Worm (Caenorhabditis elegans): ENCODE data around the gene rml-1.

rml-1 gene

DNA sequence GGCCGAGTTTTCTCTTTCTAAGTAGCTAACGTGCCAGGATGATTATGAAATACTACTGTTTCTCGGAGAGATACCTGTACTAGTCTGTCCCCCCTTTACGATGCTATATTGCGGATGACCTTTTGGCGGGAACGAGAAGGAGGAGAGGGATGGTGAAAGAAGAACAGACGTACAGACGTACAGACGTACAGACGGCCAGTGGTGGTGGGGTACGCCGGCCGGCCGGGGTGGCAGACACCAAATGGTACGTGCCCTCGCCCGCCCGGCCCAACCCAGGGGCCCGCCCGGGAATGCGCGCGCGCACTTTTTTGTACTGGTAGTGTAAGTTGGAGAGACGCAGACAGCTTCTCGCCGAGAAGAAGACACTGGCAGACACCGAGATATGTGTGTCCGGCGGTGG is 46.8 kb downstream of the rml-1 start:
- TF ChIP-seq dao-5 (tag; optimal IDR thresholded peaks at IDR 0.05): no peak
- no peak for TF ChIP-seq W03F9.2 (tag; optimal IDR thresholded peaks at IDR 0.05)
- no peak for TF ChIP-seq him-1 (tag; optimal IDR thresholded peaks at IDR 0.05)

DNA sequence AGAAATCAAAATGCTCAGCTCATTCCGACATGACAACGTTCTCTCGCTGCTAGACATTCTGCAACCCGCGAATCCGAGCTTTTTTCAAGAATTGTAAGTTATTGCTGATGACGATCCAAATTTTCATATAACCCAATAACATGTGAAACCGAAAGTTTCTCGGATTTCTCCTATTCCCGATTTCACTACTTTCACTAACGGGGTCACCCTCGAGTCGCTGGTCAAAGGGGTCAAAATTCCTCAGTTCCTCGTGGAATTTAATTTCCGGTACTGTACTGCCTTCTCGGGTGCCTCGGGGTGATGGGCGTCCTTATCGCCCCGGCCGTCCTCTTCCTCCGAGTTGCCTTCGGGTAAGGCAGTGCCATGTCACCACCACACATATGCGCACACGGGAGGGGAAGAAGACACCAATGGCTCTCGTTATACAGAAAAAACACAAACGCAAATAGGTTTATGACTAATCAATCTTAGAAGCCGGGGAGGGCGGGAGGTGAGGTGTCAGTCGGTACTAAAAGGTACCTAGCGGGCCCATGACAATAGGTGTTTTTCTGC is 47.6 kb downstream of the rml-1 start:
- TF ChIP-seq dao-5 (tag; optimal IDR thresholded peaks at IDR 0.05): no peak

DNA sequence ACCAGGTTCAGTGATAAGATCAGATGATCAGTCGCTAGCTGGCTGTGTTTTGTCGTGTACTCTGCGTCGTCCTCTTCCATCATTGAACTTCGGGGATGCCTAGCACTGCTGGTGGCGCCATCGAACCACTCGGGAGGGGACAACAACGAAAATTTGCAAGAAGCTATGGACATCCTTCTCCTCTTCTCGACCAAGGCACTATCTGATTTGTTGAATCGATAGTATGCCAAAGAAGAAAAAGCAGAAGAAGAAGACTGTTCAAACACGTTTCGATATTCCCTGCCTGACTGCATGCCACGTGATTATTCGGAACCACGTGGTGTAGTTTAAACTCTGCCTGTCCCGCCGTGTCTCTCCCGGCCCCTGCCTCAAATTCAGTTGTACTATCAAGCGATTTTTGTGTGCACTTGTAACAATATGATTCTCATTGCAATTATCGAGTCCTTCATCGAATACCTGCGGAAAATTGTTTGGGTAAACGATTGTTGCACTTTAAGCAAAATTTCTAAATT is 48.6 kb downstream of the rml-1 start:
- TF ChIP-seq dao-5 (tag; optimal IDR thresholded peaks at IDR 0.05): no peak
- TF ChIP-seq him-1 (tag; optimal IDR thresholded peaks at IDR 0.05): no peak
- TF ChIP-seq W03F9.2 (tag; optimal IDR thresholded peaks at IDR 0.05): no peak

DNA sequence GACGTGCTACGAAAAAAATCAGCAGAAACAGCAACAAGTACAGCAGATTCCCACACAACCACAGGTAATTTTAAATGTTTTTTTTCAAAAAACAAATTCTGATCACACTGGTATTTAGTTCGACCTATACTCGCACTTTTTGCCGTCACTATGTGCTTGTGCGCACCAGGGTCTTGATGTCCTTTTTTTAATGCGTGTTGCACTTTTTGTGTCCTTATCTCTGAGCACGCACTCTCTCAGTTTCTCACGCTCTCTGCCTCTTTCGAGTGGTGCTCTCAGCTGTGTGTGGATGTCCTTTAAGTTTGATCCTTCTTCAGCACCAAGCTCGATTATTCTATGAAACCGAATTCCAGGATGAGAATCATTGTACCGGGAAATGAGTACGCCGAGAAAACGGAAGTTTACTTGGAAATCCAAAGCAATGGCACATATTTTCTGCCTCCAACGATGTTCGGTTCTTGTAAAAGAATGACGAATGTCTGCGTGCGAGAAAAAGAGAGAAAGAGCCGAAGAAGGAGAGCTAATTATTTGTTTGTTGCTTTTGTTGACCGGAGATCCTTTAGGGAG is 49.4 kb downstream of the rml-1 start:
- TF ChIP-seq him-1 (tag; optimal IDR thresholded peaks at IDR 0.05) (no peak), W03F9.2 (tag; optimal IDR thresholded peaks at IDR 0.05) (no peak), dao-5 (tag; optimal IDR thresholded peaks at IDR 0.05) (no peak)

DNA sequence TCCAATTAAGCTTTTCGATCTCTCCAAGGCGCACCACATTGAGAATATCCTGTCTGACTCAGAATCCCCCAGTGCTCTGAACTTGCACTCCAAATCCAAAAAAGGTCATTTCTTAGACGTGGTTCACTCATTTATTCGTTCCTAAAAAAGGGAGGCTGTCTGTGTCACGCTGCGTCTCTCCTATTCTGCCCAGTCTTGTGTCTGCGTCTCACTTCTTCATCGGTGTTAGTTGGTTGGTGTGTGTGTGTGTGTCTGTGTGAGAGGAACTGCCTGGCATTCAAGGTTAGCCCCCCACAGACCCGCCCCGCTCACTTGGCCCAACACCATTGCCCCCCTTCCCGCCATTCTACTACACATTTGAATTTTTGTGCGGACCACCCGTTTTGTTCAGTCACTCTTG is 50.4 kb downstream of the rml-1 start:
- TF ChIP-seq W03F9.2 (tag; optimal IDR thresholded peaks at IDR 0.05): no peak
- no peak for TF ChIP-seq him-1 (tag; optimal IDR thresholded peaks at IDR 0.05)
- no peak for TF ChIP-seq dao-5 (tag; optimal IDR thresholded peaks at IDR 0.05)

DNA sequence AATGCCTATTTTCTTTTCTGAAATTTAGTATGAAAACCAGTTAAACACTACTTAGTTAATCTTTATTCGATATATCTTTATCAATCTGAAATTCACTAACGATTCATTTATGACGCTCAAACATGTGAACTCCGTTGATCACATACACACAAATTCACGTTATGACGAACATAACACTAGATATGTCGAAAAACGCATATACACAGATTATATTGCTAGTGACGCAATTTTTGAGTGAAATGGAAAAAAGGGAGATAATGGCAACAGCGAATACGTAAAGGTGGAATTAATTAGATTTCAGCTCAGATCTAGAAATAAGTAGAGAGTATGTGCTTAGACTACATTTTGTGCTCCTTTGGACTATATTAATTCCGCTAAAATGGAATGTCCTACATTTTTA is 51.1 kb downstream of the rml-1 start:
- TF ChIP-seq him-1 (tag; optimal IDR thresholded peaks at IDR 0.05): no peak
- no peak for TF ChIP-seq W03F9.2 (tag; optimal IDR thresholded peaks at IDR 0.05)
- no peak for TF ChIP-seq dao-5 (tag; optimal IDR thresholded peaks at IDR 0.05)

DNA sequence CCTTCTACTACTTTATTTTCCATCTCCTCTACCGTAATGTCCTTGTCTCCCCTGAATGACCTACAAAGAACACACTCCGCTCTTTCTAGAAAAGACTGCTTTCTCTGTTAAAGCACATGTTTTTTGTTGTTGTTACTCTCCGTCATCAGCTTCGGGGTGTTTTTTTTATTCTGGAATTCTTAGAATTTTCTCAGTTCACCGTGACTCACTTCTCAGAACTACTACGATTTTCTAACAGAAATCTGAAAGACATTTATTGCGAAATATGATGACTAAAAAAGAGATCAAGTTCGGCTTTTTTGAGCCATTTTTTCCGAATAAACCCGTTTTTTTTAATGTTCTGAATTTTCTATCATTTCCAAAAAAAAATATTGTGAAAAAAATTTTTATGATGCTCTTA is 51.6 kb downstream of the rml-1 start:
- no peak for TF ChIP-seq dao-5 (tag; optimal IDR thresholded peaks at IDR 0.05)
- no peak for TF ChIP-seq W03F9.2 (tag; optimal IDR thresholded peaks at IDR 0.05)
- no peak for TF ChIP-seq him-1 (tag; optimal IDR thresholded peaks at IDR 0.05)

DNA sequence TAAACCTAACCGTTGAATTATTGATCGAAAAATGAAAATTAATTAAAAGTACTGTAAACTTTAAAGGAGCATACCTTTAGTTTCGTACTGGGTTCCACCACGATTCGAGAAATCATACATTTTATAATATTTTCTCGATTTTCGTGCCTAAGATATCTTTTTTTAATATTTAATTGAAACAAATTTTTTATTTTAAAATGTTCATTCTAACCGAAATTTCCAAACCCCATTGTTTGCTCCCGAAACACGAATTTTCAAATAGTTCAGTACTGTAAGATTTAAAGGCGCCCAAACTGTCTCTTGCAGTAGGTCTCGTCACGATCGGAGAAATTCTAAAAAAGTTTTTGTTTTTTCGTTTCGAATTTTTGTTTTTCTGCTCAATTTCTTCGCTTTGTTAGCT is 52.9 kb downstream of the rml-1 start:
- TF ChIP-seq dao-5 (tag; optimal IDR thresholded peaks at IDR 0.05): no peak
- TF ChIP-seq him-1 (tag; optimal IDR thresholded peaks at IDR 0.05): no peak

Data from whole organism, L4/young adult.